Fruit fly (Drosophila melanogaster) whole organism, embryonic: ENCODE measurements around the gene CG13603.

ENCODE experiments used
- Asciz ChIP-seq: fragments of 200-800 bp; sonication (Bioruptor generic); optimal IDR thresholded peaks from 2 replicates; lab custom pipeline; 2017; ENCODE audit warnings: missing biosample characterization, mild to moderate bottlenecking, missing genetic modification characterization, missing genetic modification reagents
- Atf-2 ChIP-seq: fragments of 200-800 bp; sonication (Bioruptor generic); optimal IDR thresholded peaks from 2 replicates; lab custom pipeline; 2016; ENCODE audit warnings: missing biosample characterization, missing genetic modification characterization
- Atf6 ChIP-seq: fragments of 200-800 bp; sonication (Bioruptor generic); IDR thresholded peaks from 2 replicates; pipeline ENCODE4 v1.3.6; 2022; ENCODE audit warnings: missing biosample characterization, missing genetic modification characterization
- Blimp-1 ChIP-seq: fragments of 200-800 bp; sonication (Bioruptor generic); optimal IDR thresholded peaks from 3 replicates; lab custom pipeline; 2018; ENCODE audit warnings: missing biosample characterization, missing genetic modification characterization, mild to moderate bottlenecking, moderate library complexity, missing genetic modification reagents
- CG10321 ChIP-seq: fragments of 200-800 bp; sonication (Bioruptor generic); IDR thresholded peaks from 2 replicates; pipeline ENCODE4 v1.3.6; 2022; ENCODE audit warnings: missing biosample characterization, missing genetic modification characterization
- CG10979 ChIP-seq: fragments of 200-800 bp; sonication (Bioruptor generic); optimal IDR thresholded peaks from 2 replicates; lab custom pipeline; 2018; ENCODE audit warnings: missing biosample characterization, mild to moderate bottlenecking, missing genetic modification characterization, moderate library complexity
- CG13424 ChIP-seq: fragments of 200-800 bp; sonication (Bioruptor generic); optimal IDR thresholded peaks from 2 replicates; lab custom pipeline; 2019; ENCODE audit warnings: missing biosample characterization, mild to moderate bottlenecking, missing genetic modification characterization, moderate library complexity
- CG13894 ChIP-seq: fragments of 200-800 bp; sonication (Bioruptor generic); optimal IDR thresholded peaks from 3 replicates; lab custom pipeline; 2018; ENCODE audit warnings: missing biosample characterization, mild to moderate bottlenecking, missing genetic modification characterization, moderate library complexity
- CG15479 ChIP-seq: fragments of 200-800 bp; sonication (Bioruptor generic); optimal IDR thresholded peaks from 3 replicates; lab custom pipeline; 2019; ENCODE audit warnings: missing biosample characterization, mild to moderate bottlenecking, missing genetic modification characterization, moderate library complexity
- CG1602 ChIP-seq: fragments of 200-800 bp; sonication (Bioruptor generic); optimal IDR thresholded peaks from 3 replicates; lab custom pipeline; 2016; ENCODE audit warnings: missing biosample characterization, missing genetic modification characterization
- CG16815 ChIP-seq: fragments of 200-800 bp; sonication (Bioruptor generic); optimal IDR thresholded peaks from 3 replicates; lab custom pipeline; 2017; ENCODE audit warnings: missing biosample characterization, mild to moderate bottlenecking, missing genetic modification characterization
- CG2875 ChIP-seq: fragments of 200-800 bp; sonication (Bioruptor generic); optimal IDR thresholded peaks from 2 replicates; lab custom pipeline; 2017; ENCODE audit warnings: missing biosample characterization, mild to moderate bottlenecking, missing genetic modification characterization, missing genetic modification reagents
- CG34422 ChIP-seq: fragments of 200-800 bp; sonication (Bioruptor generic); IDR thresholded peaks from 3 replicates; pipeline ENCODE4 v1.3.6; 2022; ENCODE audit warnings: missing biosample characterization, missing genetic modification characterization
- CG3726 ChIP-seq: fragments of 200-800 bp; sonication (Bioruptor generic); IDR thresholded peaks from 3 replicates; pipeline ENCODE4, ENCODE4 v1.3.6; 2022; ENCODE audit warnings: missing biosample characterization, missing genetic modification characterization
- CG4424 ChIP-seq: fragments of 200-800 bp; sonication (Bioruptor generic); optimal IDR thresholded peaks from 3 replicates; lab custom pipeline; 2016; ENCODE audit warnings: missing biosample characterization, missing genetic modification characterization
- CG6765 ChIP-seq: fragments of 200-800 bp; sonication (Bioruptor generic); optimal IDR thresholded peaks from 3 replicates; lab custom pipeline; 2017; ENCODE audit warnings: missing biosample characterization, mild to moderate bottlenecking, missing genetic modification characterization
- CG8478 ChIP-seq: fragments of >200 bp; optimal IDR thresholded peaks from 2 replicates; lab custom pipeline; 2018
- CG9876 ChIP-seq: fragments of 200-800 bp; sonication (Bioruptor generic); optimal IDR thresholded peaks from 2 replicates; lab custom pipeline; 2016; ENCODE audit warnings: missing biosample characterization, missing genetic modification characterization
- Dip3 ChIP-seq: fragments of 200-800 bp; sonication (Bioruptor generic); optimal IDR thresholded peaks from 3 replicates; lab custom pipeline; 2016; ENCODE audit warnings: missing biosample characterization, missing genetic modification characterization
- Drgx ChIP-seq: fragments of 200-800 bp; sonication (Bioruptor generic); IDR thresholded peaks from 2 replicates; pipeline ENCODE4 v1.3.6; 2022; ENCODE audit warnings: missing biosample characterization, missing genetic modification characterization
- Ets97D ChIP-seq: fragments of 200-800 bp; sonication (Bioruptor generic); optimal IDR thresholded peaks from 3 replicates; lab custom pipeline; 2016; ENCODE audit warnings: missing biosample characterization, missing genetic modification characterization
- HLH3B ChIP-seq: fragments of 200-800 bp; sonication (Bioruptor generic); IDR thresholded peaks from 2 replicates; pipeline ENCODE4 v1.3.6; 2022; ENCODE audit warnings: missing biosample characterization, missing genetic modification characterization
- HLH4C ChIP-seq: fragments of 200-800 bp; sonication (Bioruptor generic); IDR thresholded peaks from 3 replicates; pipeline ENCODE4 v1.3.6; 2022; ENCODE audit warnings: missing biosample characterization, missing genetic modification characterization; ENCODE audit not compliant: partially characterized antibody
- Hmr ChIP-seq: fragments of 200-800 bp; sonication (Bioruptor generic); optimal IDR thresholded peaks from 3 replicates; lab custom pipeline; 2017; ENCODE audit warnings: mild to moderate bottlenecking, missing biosample characterization, missing genetic modification reagents, missing genetic modification characterization
- Mrtf ChIP-seq: fragments of 200-800 bp; sonication (Bioruptor generic); IDR thresholded peaks from 3 replicates; pipeline ENCODE4 v1.3.6; 2022; ENCODE audit warnings: missing biosample characterization, missing genetic modification characterization
- Oaz ChIP-seq: fragments of 200-800 bp; sonication (Bioruptor generic); IDR thresholded peaks from 2 replicates; pipeline ENCODE4 v1.3.6; 2022; ENCODE audit warnings: missing biosample characterization, missing genetic modification characterization
- TFAM ChIP-seq: fragments of 200-800 bp; sonication (Bioruptor generic); optimal IDR thresholded peaks from 2 replicates; lab custom pipeline; 2017; ENCODE audit warnings: missing biosample characterization, missing genetic modification characterization, inconsistent platforms
- ab ChIP-seq: fragments of 200-800 bp; sonication (Bioruptor generic); optimal IDR thresholded peaks from 2 replicates; lab custom pipeline; 2016; ENCODE audit warnings: missing biosample characterization, missing genetic modification characterization
- amos ChIP-seq: fragments of 200-800 bp; sonication (Bioruptor generic); IDR thresholded peaks from 2 replicates; pipeline ENCODE4 v1.3.6; 2022; ENCODE audit warnings: missing biosample characterization, missing genetic modification characterization; ENCODE audit not compliant: partially characterized antibody
- ash1 ChIP-seq: fragments of 200-800 bp; sonication (Bioruptor generic); optimal IDR thresholded peaks from 2 replicates; lab custom pipeline; 2018; ENCODE audit warnings: missing biosample characterization, mild to moderate bottlenecking, missing genetic modification characterization
- bigmax ChIP-seq: fragments of 200-800 bp; sonication (Bioruptor generic); optimal IDR thresholded peaks from 2 replicates; lab custom pipeline; 2018; ENCODE audit warnings: missing biosample characterization, mild to moderate bottlenecking, missing genetic modification characterization
- btn ChIP-seq: fragments of 200-800 bp; sonication (Bioruptor generic); optimal IDR thresholded peaks from 2 replicates; lab custom pipeline; 2016; ENCODE audit warnings: missing biosample characterization, missing genetic modification characterization
- cg ChIP-seq: fragments of 200-800 bp; sonication (Bioruptor generic); optimal IDR thresholded peaks from 3 replicates; lab custom pipeline; 2019; ENCODE audit warnings: missing biosample characterization, mild to moderate bottlenecking, missing genetic modification characterization, moderate library complexity
- eyg ChIP-seq: fragments of 200-800 bp; sonication (Bioruptor generic); optimal IDR thresholded peaks from 3 replicates; lab custom pipeline; 2016; ENCODE audit warnings: missing biosample characterization, missing genetic modification characterization
- fu2 ChIP-seq: fragments of 200-800 bp; sonication (Bioruptor generic); optimal IDR thresholded peaks from 2 replicates; lab custom pipeline; 2016; ENCODE audit warnings: missing biosample characterization, missing genetic modification characterization
- gro ChIP-seq: fragments of 200-800 bp; sonication (Bioruptor generic); optimal IDR thresholded peaks from 2 replicates; lab custom pipeline; 2016; ENCODE audit warnings: missing biosample characterization, missing genetic modification characterization
- hbn ChIP-seq: fragments of 200-800 bp; sonication (Bioruptor generic); IDR thresholded peaks from 2 replicates; pipeline ENCODE4 v1.3.6; 2022; ENCODE audit warnings: missing biosample characterization, missing genetic modification characterization; ENCODE audit not compliant: partially characterized antibody
- jigr1 ChIP-seq: fragments of 200-800 bp; sonication (Bioruptor generic); IDR thresholded peaks from 3 replicates; pipeline ENCODE4 v1.3.6; 2022; ENCODE audit warnings: missing biosample characterization, missing genetic modification characterization
- lilli ChIP-seq: fragments of 200-800 bp; sonication (Bioruptor generic); optimal IDR thresholded peaks from 3 replicates; lab custom pipeline; 2016; ENCODE audit warnings: missing biosample characterization, missing genetic modification characterization
- nau ChIP-seq: fragments of 200-800 bp; sonication (Bioruptor generic); optimal IDR thresholded peaks from 3 replicates; lab custom pipeline; 2017; ENCODE audit warnings: missing biosample characterization, mild to moderate bottlenecking, missing genetic modification characterization, missing genetic modification reagents
- nerfin-1 ChIP-seq: fragments of 200-800 bp; sonication (Bioruptor generic); optimal IDR thresholded peaks from 3 replicates; lab custom pipeline; 2019; ENCODE audit warnings: missing biosample characterization, mild to moderate bottlenecking, missing genetic modification characterization, moderate library complexity
- oc ChIP-seq: fragments of 200-800 bp; sonication (Bioruptor generic); optimal IDR thresholded peaks from 2 replicates; lab custom pipeline; 2018; ENCODE audit warnings: missing biosample characterization, mild to moderate bottlenecking, missing genetic modification characterization, moderate library complexity
- pfk ChIP-seq: fragments of 200-800 bp; sonication (Bioruptor generic); optimal IDR thresholded peaks from 2 replicates; lab custom pipeline; 2018; ENCODE audit warnings: missing biosample characterization, mild to moderate bottlenecking, missing genetic modification characterization, moderate library complexity
- rib ChIP-seq: fragments of 200-800 bp; sonication (Bioruptor generic); IDR thresholded peaks from 2 replicates; pipeline ENCODE4 v1.3.6; 2022; ENCODE audit warnings: missing biosample characterization, missing genetic modification characterization
- ro ChIP-seq: fragments of 200-800 bp; sonication (Bioruptor generic); IDR thresholded peaks from 2 replicates; pipeline ENCODE4 v1.3.6; 2022; ENCODE audit warnings: missing biosample characterization, missing genetic modification characterization
- run ChIP-seq: fragments of 200-800 bp; sonication (Bioruptor generic); optimal IDR thresholded peaks from 3 replicates; lab custom pipeline; 2018; ENCODE audit warnings: missing biosample characterization, mild to moderate bottlenecking, missing genetic modification characterization
- scrt ChIP-seq: fragments of 200-800 bp; sonication (Bioruptor generic); optimal IDR thresholded peaks from 2 replicates; lab custom pipeline; 2018; ENCODE audit warnings: missing biosample characterization, mild to moderate bottlenecking, missing genetic modification characterization, moderate library complexity
- sima ChIP-seq: fragments of 200-800 bp; sonication (Bioruptor generic); optimal IDR thresholded peaks from 2 replicates; lab custom pipeline; 2016; ENCODE audit warnings: missing biosample characterization, missing genetic modification characterization
- z ChIP-seq: fragments of 200-800 bp; sonication (Bioruptor generic); IDR thresholded peaks from 3 replicates; pipeline ENCODE4 v1.3.6; 2022; ENCODE audit warnings: missing biosample characterization, missing genetic modification characterization

Gene CG13603

dm6 chr3R:23939921-23940839, 46.2 kb downstream of the CG13603 start (continued):
- TF ChIP-seq amos (no peak), nau (GFP tag; lab: Kevin White, UChicago) (peak; percentile 90), ash1 (peak; percentile 61), CG16815 (GFP tag; lab: Kevin White, UChicago) (peak; percentile 28), CG34422 (GFP tag; lab: Robert Waterston, UW) (no peak), CG8478 (lab: Kevin White, UChicago) (no peak), Dip3 (GFP tag; lab: Kevin White, UChicago) (no peak), jigr1 (GFP tag; lab: Robert Waterston, UW) (no peak), scrt (GFP tag; lab: Kevin White, UChicago) (peak; percentile 61), nerfin-1 (tag; lab: Kevin White, UChicago) (peak; percentile 82), ab (GFP tag; lab: Kevin White, UChicago) (no peak), run (tag; lab: Kevin White, UChicago) (peak; percentile 71), CG15479 (GFP tag; lab: Kevin White, UChicago) (peak; percentile 69), Blimp-1 (GFP tag; lab: Kevin White, UChicago) (peak; percentile 87), eyg (GFP tag; lab: Kevin White, UChicago) (peak; percentile 12), z (peak; percentile 64; the same call in 2 of the 3 replicates), CG3726 (GFP tag; lab: Robert Waterston, UW) (peak; percentile 86; the same call in 2 of the 3 replicates), Asciz (GFP tag; lab: Kevin White, UChicago) (peak; percentile 97), sima (GFP tag; lab: Kevin White, UChicago) (peak; percentile 58), gro (GFP tag; lab: Kevin White, UChicago) (no peak), TFAM (GFP tag; lab: Kevin White, UChicago) (peak; percentile 59), Oaz (GFP tag; lab: Robert Waterston, UW) (no peak), CG4424 (GFP tag; lab: Kevin White, UChicago) (peak; percentile 74), lilli (GFP tag; lab: Kevin White, UChicago) (peak; percentile 52), bigmax (GFP tag; lab: Kevin White, UChicago) (peak; percentile 36), CG13424 (peak; percentile 77), cg (GFP tag; lab: Kevin White, UChicago) (peak; percentile 36), CG6765 (GFP tag; lab: Kevin White, UChicago) (peak; percentile 76), btn (GFP tag; lab: Kevin White, UChicago) (peak; percentile 25), oc (tag; lab: Kevin White, UChicago) (peak; percentile 93), fu2 (GFP tag; lab: Kevin White, UChicago) (peak; percentile 4), Atf6 (GFP tag; lab: Robert Waterston, UW) (peak; percentile 78), HLH3B (GFP tag; lab: Robert Waterston, UW) (peak; percentile 78; the same call in 1 of the 2 replicates), ro (no peak), HLH4C (GFP tag; lab: Robert Waterston, UW) (no peak), CG10321 (peak; percentile 52; the same call in 1 of the 2 replicates), rib (peak; percentile 71), Atf-2 (GFP tag; lab: Kevin White, UChicago) (peak; percentile 44), pfk (GFP tag; lab: Kevin White, UChicago) (peak; percentile 77), CG10979 (tag; lab: Kevin White, UChicago) (peak; percentile 57), CG2875 (GFP tag; lab: Kevin White, UChicago) (peak; percentile 97), CG13894 (tag; lab: Kevin White, UChicago) (peak; percentile 99), Drgx (GFP tag; lab: Robert Waterston, UW) (peak; percentile 53), Hmr (GFP tag; lab: Kevin White, UChicago) (peak; percentile 89), Mrtf (GFP tag; lab: Robert Waterston, UW) (peak; percentile 43; the same call in 1 of the 3 replicates), Ets97D (peak; percentile 36), CG1602 (peak; percentile 84), hbn (GFP tag; lab: Robert Waterston, UW) (no peak), CG9876 (GFP tag; lab: Kevin White, UChicago) (peak; percentile 4)
